Worm (Caenorhabditis elegans) whole organism, L4 larva: ENCODE results near the gene cut-4.
A peak's percentile ranks its signal among the peaks of the same experiment; 100 is the strongest.

Experiments
- F10B5.3 ChIP-seq: sonication (generic microtip); optimal IDR thresholded peaks from 2 replicates; lab custom pipeline; 2016; ENCODE audit warnings: mild to moderate bottlenecking, missing genetic modification characterization, missing compliant biosample characterization
- F26F4.8 ChIP-seq: fragments of 200-800 bp; sonication (Bioruptor generic); conservative IDR thresholded peaks from 2 replicates; pipeline ENCODE4 v1.3.6; 2022; ENCODE audit warnings: missing genetic modification characterization, missing compliant biosample characterization
- F49E8.2 ChIP-seq: sonication (generic microtip); optimal IDR thresholded peaks from 2 replicates; lab custom pipeline; 2016; ENCODE audit warnings: missing compliant biosample characterization, mild to moderate bottlenecking, missing genetic modification characterization, borderline replicate concordance
- T20F7.1 ChIP-seq: fragments of 200-800 bp; sonication (Bioruptor generic); optimal IDR thresholded peaks from 2 replicates; lab custom pipeline; 2018; ENCODE audit warnings: mild to moderate bottlenecking, missing genetic modification characterization, missing compliant biosample characterization
- Y48G9A.11 ChIP-seq: fragments of 200-800 bp; sonication (Bioruptor generic); IDR thresholded peaks from 2 replicates; pipeline ENCODE4 v1.3.6; 2022; ENCODE audit warnings: missing genetic modification reagents, missing genetic modification characterization, missing compliant biosample characterization
- ZK337.2 ChIP-seq: fragments of 200-800 bp; sonication (Bioruptor generic); IDR thresholded peaks from 2 replicates; pipeline ENCODE4 v1.3.6; 2022; ENCODE audit warnings: missing genetic modification reagents, missing genetic modification characterization, missing compliant biosample characterization
- ZK546.5 ChIP-seq, 2 experiments: sonication (generic microtip); optimal IDR thresholded peaks; 2 replicates each; lab custom pipeline; 2017; ENCODE audit warnings: missing biosample characterization in 2 of 2, missing genetic modification characterization in 2 of 2
- ama-1 ChIP-seq: fragments of 150-350 bp; optimal IDR thresholded peaks from 2 replicates; lab custom pipeline; 2014; ENCODE audit warnings: inconsistent platforms, mixed read lengths
- arid-1 ChIP-seq: fragments of 200-800 bp; sonication (Bioruptor generic); conservative IDR thresholded peaks from 2 replicates; pipeline ENCODE4 v1.3.6; 2022; ENCODE audit warnings: missing genetic modification reagents, missing genetic modification characterization, missing compliant biosample characterization
- ceh-20 ChIP-seq: fragments of 200-800 bp; sonication (Bioruptor generic); IDR thresholded peaks from 2 replicates; pipeline ENCODE4 v1.3.6; 2022; ENCODE audit warnings: missing genetic modification reagents, missing genetic modification characterization, missing compliant biosample characterization
- ceh-32 ChIP-seq: sonication (generic microtip); optimal IDR thresholded peaks from 2 replicates; lab custom pipeline; 2016; ENCODE audit warnings: mild to moderate bottlenecking, missing genetic modification characterization, missing compliant biosample characterization; ENCODE audit not compliant: poor library complexity
- ceh-44 ChIP-seq: fragments of 200-800 bp; sonication (Bioruptor generic); IDR thresholded peaks from 2 replicates; pipeline ENCODE4 v1.3.6; 2022; ENCODE audit warnings: missing genetic modification reagents, missing genetic modification characterization, missing compliant biosample characterization
- ceh-62 ChIP-seq: sonication (generic microtip); optimal IDR thresholded peaks from 2 replicates; lab custom pipeline; 2017; ENCODE audit warnings: missing biosample characterization, missing genetic modification characterization
- ceh-82 ChIP-seq: sonication (generic microtip); optimal IDR thresholded peaks from 2 replicates; lab custom pipeline; 2017; ENCODE audit warnings: missing biosample characterization, missing genetic modification characterization
- cey-2 ChIP-seq: sonication (generic microtip); optimal IDR thresholded peaks from 3 replicates; lab custom pipeline; 2017; ENCODE audit warnings: missing genetic modification characterization, mild to moderate bottlenecking, missing compliant biosample characterization, antibody characterized with exemption, borderline replicate concordance; ENCODE audit not compliant: insufficient read depth
- ctbp-1 ChIP-seq: fragments of 200-800 bp; sonication (Bioruptor generic); IDR thresholded peaks from 2 replicates; pipeline ENCODE4 v1.3.6; 2022; ENCODE audit warnings: missing genetic modification reagents, missing genetic modification characterization, missing compliant biosample characterization
- daf-16 ChIP-seq, 3 experiments: sonication (generic microtip); optimal IDR thresholded peaks; 2 replicates each; lab custom pipeline; 2016 to 2017; ENCODE audit warnings: missing genetic modification characterization in 3 of 3, missing genetic modification reagents in 3 of 3, mild to moderate bottlenecking in 2 of 3, missing compliant biosample characterization in 2 of 3, missing biosample characterization in 1 of 3, moderate library complexity in 1 of 3
- daf-8 ChIP-seq: fragments of 200-800 bp; sonication (Bioruptor generic); IDR thresholded peaks from 2 replicates; pipeline ENCODE4 v1.3.6; 2022; ENCODE audit warnings: missing genetic modification characterization, missing compliant biosample characterization
- dmd-6 ChIP-seq: fragments of 200-800 bp; sonication (Bioruptor generic); IDR thresholded peaks from 2 replicates; pipeline ENCODE4 v1.3.6; 2022; ENCODE audit warnings: missing genetic modification reagents, missing genetic modification characterization, missing compliant biosample characterization
- dmd-8 ChIP-seq: fragments of 200-800 bp; sonication (Bioruptor generic); IDR thresholded peaks from 2 replicates; pipeline ENCODE4 v1.3.6; 2022; ENCODE audit warnings: missing genetic modification characterization, missing compliant biosample characterization
- dmd-9 ChIP-seq: fragments of 200-800 bp; sonication (Bioruptor generic); IDR thresholded peaks from 2 replicates; pipeline ENCODE4 v1.3.6; 2022; ENCODE audit warnings: missing genetic modification reagents, missing genetic modification characterization, missing compliant biosample characterization
- duxl-1 ChIP-seq: sonication (generic microtip); optimal IDR thresholded peaks from 2 replicates; lab custom pipeline; 2016; ENCODE audit warnings: mild to moderate bottlenecking, missing genetic modification characterization, moderate library complexity, missing compliant biosample characterization; ENCODE audit not compliant: poor library complexity
- egl-27 ChIP-seq: sonication (generic microtip); optimal IDR thresholded peaks from 3 replicates; lab custom pipeline; 2017; ENCODE audit warnings: missing biosample characterization, missing genetic modification reagents, missing genetic modification characterization
- egl-43 ChIP-seq: fragments of 200-800 bp; sonication (Bioruptor generic); IDR thresholded peaks from 2 replicates; pipeline ENCODE4 v1.3.6; 2022; ENCODE audit warnings: missing genetic modification reagents, missing genetic modification characterization, missing compliant biosample characterization
- fos-1 ChIP-seq: fragments of 150-350 bp; optimal IDR thresholded peaks from 2 replicates; lab custom pipeline; 2014; ENCODE audit warnings: missing biosample characterization, missing genetic modification characterization
- gei-8 ChIP-seq: fragments of 200-800 bp; sonication (Bioruptor generic); optimal IDR thresholded peaks from 2 replicates; lab custom pipeline; 2018; ENCODE audit warnings: mild to moderate bottlenecking, missing genetic modification characterization, missing compliant biosample characterization
- lin-15B ChIP-seq: fragments of 150-350 bp; sonication (generic microtip); optimal IDR thresholded peaks from 3 replicates; lab custom pipeline; 2014; ENCODE audit warnings: missing biosample characterization, missing genetic modification characterization
- lin-29 ChIP-seq: fragments of 200-800 bp; sonication (Bioruptor generic); IDR thresholded peaks from 2 replicates; pipeline ENCODE4 v1.3.6; 2022; ENCODE audit warnings: missing genetic modification reagents, missing genetic modification characterization, missing compliant biosample characterization
- lir-3 ChIP-seq: sonication (generic microtip); optimal IDR thresholded peaks from 2 replicates; lab custom pipeline; 2016; ENCODE audit warnings: mild to moderate bottlenecking, missing genetic modification characterization, missing compliant biosample characterization
- madf-9 ChIP-seq: fragments of 200-800 bp; sonication (Bioruptor generic); conservative IDR thresholded peaks from 2 replicates; pipeline ENCODE4 v1.3.6; 2022; ENCODE audit warnings: missing genetic modification reagents, missing genetic modification characterization, missing compliant biosample characterization
- mdl-1 ChIP-seq, 2 experiments: fragments of 150-350 bp in 1 of 2; sonication (generic microtip) in 1 of 2; optimal IDR thresholded peaks; 2 replicates each; lab custom pipeline; 2014 to 2017; ENCODE audit warnings: missing biosample characterization in 2 of 2, missing genetic modification characterization in 2 of 2
- mdt-29 ChIP-seq: fragments of 200-800 bp; sonication (Bioruptor generic); IDR thresholded peaks from 2 replicates; pipeline ENCODE4 v1.3.6; 2022; ENCODE audit warnings: missing genetic modification reagents, missing genetic modification characterization, missing compliant biosample characterization
- mep-1 ChIP-seq: fragments of 150-350 bp; sonication (generic microtip); optimal IDR thresholded peaks from 3 replicates; lab custom pipeline; 2014; ENCODE audit warnings: missing biosample characterization, missing genetic modification characterization
- mxl-2 ChIP-seq: fragments of 200-800 bp; sonication (Bioruptor generic); conservative IDR thresholded peaks from 2 replicates; pipeline ENCODE4 v1.3.6; 2022; ENCODE audit warnings: missing genetic modification reagents, missing genetic modification characterization, missing compliant biosample characterization
- nhr-10 ChIP-seq: fragments of 150-350 bp; optimal IDR thresholded peaks from 2 replicates; lab custom pipeline; 2014; ENCODE audit warnings: missing biosample characterization, missing genetic modification characterization
- nhr-28 ChIP-seq: fragments of 150-350 bp; optimal IDR thresholded peaks from 2 replicates; lab custom pipeline; 2014; ENCODE audit warnings: missing biosample characterization, missing genetic modification characterization
- nhr-48 ChIP-seq: sonication (generic microtip); optimal IDR thresholded peaks from 2 replicates; lab custom pipeline; 2016; ENCODE audit warnings: mild to moderate bottlenecking, missing genetic modification characterization, missing compliant biosample characterization
- nhr-6 ChIP-seq: fragments of 150-350 bp; optimal IDR thresholded peaks from 2 replicates; lab custom pipeline; 2014; ENCODE audit warnings: missing biosample characterization, missing genetic modification characterization
- nhr-76 ChIP-seq: fragments of 150-350 bp; optimal IDR thresholded peaks from 2 replicates; lab custom pipeline; 2014; ENCODE audit warnings: missing biosample characterization, missing genetic modification characterization
- nhr-77 ChIP-seq: fragments of 150-350 bp; optimal IDR thresholded peaks from 2 replicates; lab custom pipeline; 2014; ENCODE audit warnings: missing biosample characterization, missing genetic modification characterization
- pha-4 ChIP-seq, 2 experiments: fragments of 150-350 bp in 1 of 2; fragments of 200-800 bp in 1 of 2; sonication (Bioruptor generic) in 1 of 2; IDR thresholded peaks in 1 of 2; optimal IDR thresholded peaks in 1 of 2; 2 replicates each; pipeline versions ENCODE4 v1.3.6 to Lab custom; 2014 to 2022; ENCODE audit warnings: missing genetic modification characterization in 2 of 2, missing genetic modification reagents in 2 of 2, missing biosample characterization in 1 of 2, missing compliant biosample characterization in 1 of 2
- php-3 ChIP-seq: fragments of 200-800 bp; sonication (Bioruptor generic); IDR thresholded peaks from 2 replicates; pipeline ENCODE4 v1.3.6; 2022; ENCODE audit warnings: missing genetic modification reagents, missing genetic modification characterization, missing compliant biosample characterization
- rbr-2 ChIP-seq: sonication (generic microtip); optimal IDR thresholded peaks from 2 replicates; lab custom pipeline; 2016; ENCODE audit warnings: missing genotype, missing genetic modification characterization, missing compliant biosample characterization
- sdz-12 ChIP-seq: fragments of 200-800 bp; sonication (Bioruptor generic); optimal IDR thresholded peaks from 2 replicates; lab custom pipeline; 2018; ENCODE audit warnings: mild to moderate bottlenecking, missing genetic modification characterization, missing compliant biosample characterization
- set-16 ChIP-seq: fragments of 200-800 bp; sonication (Bioruptor generic); IDR thresholded peaks from 2 replicates; pipeline ENCODE4 v1.3.6; 2022; ENCODE audit warnings: missing genetic modification reagents, missing genetic modification characterization, missing compliant biosample characterization
- snpc-1.2 ChIP-seq: fragments of 200-800 bp; sonication (Bioruptor generic); IDR thresholded peaks from 2 replicates; pipeline ENCODE4 v1.3.6; 2022; ENCODE audit warnings: missing genetic modification reagents, missing genetic modification characterization, missing compliant biosample characterization
- tag-97 ChIP-seq: fragments of 200-800 bp; sonication (Bioruptor generic); IDR thresholded peaks from 2 replicates; pipeline ENCODE4 v1.3.6; 2022; ENCODE audit warnings: missing genetic modification characterization, missing compliant biosample characterization
- unc-130 ChIP-seq: sonication (generic microtip); optimal IDR thresholded peaks from 2 replicates; lab custom pipeline; 2016; ENCODE audit warnings: missing genetic modification reagents, missing genetic modification characterization, missing compliant biosample characterization
- zag-1 ChIP-seq: fragments of 150-350 bp; optimal IDR thresholded peaks from 2 replicates; lab custom pipeline; 2014; ENCODE audit warnings: missing biosample characterization, missing genetic modification characterization
- zfp-3 ChIP-seq: fragments of 200-800 bp; sonication (Bioruptor generic); conservative IDR thresholded peaks from 2 replicates; pipeline ENCODE4 v1.3.6; 2022; ENCODE audit warnings: missing genetic modification reagents, missing genetic modification characterization, missing compliant biosample characterization
- zip-2 ChIP-seq: fragments of 150-350 bp; optimal IDR thresholded peaks from 2 replicates; lab custom pipeline; 2014; ENCODE audit warnings: missing biosample characterization, missing genetic modification characterization

cut-4 gene

DNA sequence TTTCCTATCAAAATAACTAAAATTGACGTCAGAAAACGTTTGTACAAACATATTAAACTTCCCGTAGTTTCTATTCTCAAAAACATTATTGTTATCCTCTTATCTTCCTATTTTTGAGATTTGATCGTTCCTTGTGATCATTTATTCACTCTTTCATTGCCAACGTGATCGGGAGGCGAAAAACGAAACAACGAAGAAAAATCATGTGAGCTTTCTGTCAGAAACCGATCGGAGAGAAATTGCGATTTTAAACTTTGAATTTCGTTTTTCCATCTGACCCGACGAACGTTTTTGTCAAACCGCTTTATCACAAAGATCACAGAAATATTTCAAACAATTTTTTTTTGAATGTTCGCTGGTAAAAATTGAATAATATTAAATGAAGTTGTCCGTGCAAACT, 10.4 kb downstream of the cut-4 start:
- TF ChIP-seq T20F7.1 (no peak), nhr-10 (tag; lab: Kevin White, UChicago) (no peak), ceh-62 (tag; lab: Kevin White, UChicago) (no peak), F26F4.8 (no peak), pha-4 (GFP tag; IDR thresholded peaks at IDR 0.05; lab: Robert Waterston, UW) (no peak), pha-4 (tag; optimal IDR thresholded peaks at IDR 0.05; lab: Kevin White, UChicago) (no peak), ZK546.5 (tag; optimal IDR thresholded peaks at IDR 0.05; lab: Kevin White, UChicago) (no peak), dmd-9 (GFP tag; lab: Robert Waterston, UW) (no peak), php-3 (peak; percentile 54; the same call in 1 of the 2 replicates), ZK337.2 (GFP tag; lab: Robert Waterston, UW) (no peak), madf-9 (GFP tag; lab: Robert Waterston, UW) (no peak), egl-43 (no peak), F49E8.2 (no peak), nhr-6 (tag; lab: Kevin White, UChicago) (no peak), nhr-48 (tag; lab: Kevin White, UChicago) (no peak), ceh-20 (no peak), snpc-1.2 (GFP tag; lab: Robert Waterston, UW) (no peak), sdz-12 (no peak), nhr-28 (tag; lab: Kevin White, UChicago) (peak; percentile 85), ceh-44 (GFP tag; lab: Robert Waterston, UW) (no peak), egl-27 (no peak), lin-15B (tag; lab: Kevin White, UChicago) (no peak), arid-1 (GFP tag; lab: Robert Waterston, UW) (no peak), dmd-6 (GFP tag; lab: Robert Waterston, UW) (peak; percentile 71), unc-130 (no peak), ama-1 (lab: Kevin White, UChicago) (peak; percentile 69), fos-1 (tag; lab: Kevin White, UChicago) (no peak), lin-29 (no peak), duxl-1 (no peak), ceh-82 (no peak), mep-1 (tag; lab: Kevin White, UChicago) (no peak), daf-8 (GFP tag; lab: Robert Waterston, UW) (no peak), zip-2 (tag; lab: Kevin White, UChicago) (no peak), daf-16 (GFP tag; optimal IDR thresholded peaks at IDR 0.05; lab: Kevin White, UChicago) (peak in 1 of 2 experiments; percentile 55), daf-16 (tag; optimal IDR thresholded peaks at IDR 0.05; lab: Kevin White, UChicago) (peak; percentile 21), F10B5.3 (tag; lab: Kevin White, UChicago) (no peak), mdl-1 (tag; optimal IDR thresholded peaks at IDR 0.05; lab: Kevin White, UChicago) (peak in 1 of 2 experiments; percentile 47), ceh-32 (tag; lab: Kevin White, UChicago) (no peak), Y48G9A.11 (no peak), dmd-8 (GFP tag; lab: Robert Waterston, UW) (no peak), tag-97 (no peak), zag-1 (tag; lab: Kevin White, UChicago) (no peak), mdt-29 (GFP tag; lab: Robert Waterston, UW) (peak; percentile 77), mxl-2 (GFP tag; lab: Robert Waterston, UW) (no peak), ctbp-1 (GFP tag; lab: Robert Waterston, UW) (no peak), rbr-2 (tag; lab: Kevin White, UChicago) (no peak), cey-2 (no peak), nhr-76 (no peak), set-16 (GFP tag; lab: Robert Waterston, UW) (no peak), nhr-77 (tag; lab: Kevin White, UChicago) (peak; percentile 79), lir-3 (tag; lab: Kevin White, UChicago) (no peak), zfp-3 (GFP tag; lab: Robert Waterston, UW) (no peak), gei-8 (GFP tag; lab: Kevin White, UChicago) (no peak)
